Worm (Caenorhabditis elegans): ENCODE measurements around the gene srw-17.

ce11 chrV:15287856-15288255 is 11.0 kb upstream of the srw-17 start, which contains the start of gene cyp-34A1:
- TF ChIP-seq nfya-1 (tag; optimal IDR thresholded peaks at IDR 0.05) = no peak
- no peak for TF ChIP-seq hlh-8 (tag; optimal IDR thresholded peaks at IDR 0.05)
- no peak for TF ChIP-seq ama-1 (optimal IDR thresholded peaks at IDR 0.05)
- no peak for TF ChIP-seq pros-1 (tag; optimal IDR thresholded peaks at IDR 0.05)
- no peak for TF ChIP-seq lin-11 (tag; optimal IDR thresholded peaks at IDR 0.05)
- no peak for TF ChIP-seq pqm-1 (tag; optimal IDR thresholded peaks at IDR 0.05)
- no peak for TF ChIP-seq eyg-1 (tag; optimal IDR thresholded peaks at IDR 0.05)
- no peak for TF ChIP-seq ceh-31 (tag; optimal IDR thresholded peaks at IDR 0.05)
- TF ChIP-seq ceh-24 (tag; optimal IDR thresholded peaks at IDR 0.05) = no peak
- TF ChIP-seq pha-4 (tag; optimal IDR thresholded peaks at IDR 0.05) = no peak
- no peak for TF ChIP-seq elt-4 (tag; optimal IDR thresholded peaks at IDR 0.05)
- no peak for TF ChIP-seq che-1 (tag; optimal IDR thresholded peaks at IDR 0.05)

Data from whole organism, late embryonic.